Fruit fly (Drosophila melanogaster): ENCODE measurements around the gene emb.

The emb gene

DNA sequence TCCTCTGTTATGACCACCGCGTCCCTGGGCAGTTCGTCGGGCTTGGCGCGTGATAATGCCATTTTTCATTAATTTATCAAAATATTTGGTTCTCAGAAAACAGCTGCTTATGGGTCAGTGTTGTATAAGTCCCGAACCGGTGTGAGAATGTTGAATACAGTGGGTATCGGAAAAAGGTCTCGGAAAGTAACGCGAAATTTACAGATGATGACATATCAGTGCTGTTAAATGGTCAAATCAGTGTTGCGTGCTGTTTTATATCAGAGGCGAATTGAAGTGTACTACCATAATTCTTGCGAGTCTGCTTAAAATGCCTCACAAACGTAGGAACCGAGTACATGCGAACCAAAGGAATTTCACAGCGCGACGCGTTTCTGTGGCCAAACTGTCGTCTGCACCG, 20.7 kb upstream of the emb start, which contains the start of the genes CG13392 and Rcd4 (continued):
- TF ChIP-seq unpg (GFP tag; optimal IDR thresholded peaks at IDR 0.05): peak; percentile 49
- no peak for TF ChIP-seq ATbp (GFP tag; optimal IDR thresholded peaks at IDR 0.05)
- no peak for TF ChIP-seq Oli (tag; optimal IDR thresholded peaks at IDR 0.05)
- TF ChIP-seq CG31224 (GFP tag; IDR thresholded peaks at IDR 0.05): no peak; the same call in 1 of the 2 replicates
- peak; percentile 91 for TF ChIP-seq sob (GFP tag; IDR thresholded peaks at IDR 0.05)
- TF ChIP-seq CG9215 (GFP tag; IDR thresholded peaks at IDR 0.05): peak; percentile 44; the same call in 1 of the 2 replicates
- TF ChIP-seq CG11560 (tag; IDR thresholded peaks at IDR 0.05): no peak
- peak; percentile 71 for TF ChIP-seq shn (GFP tag; optimal IDR thresholded peaks at IDR 0.05)
- TF ChIP-seq CG18599 (GFP tag; optimal IDR thresholded peaks at IDR 0.05): peak; percentile 75
- TF ChIP-seq CG2202 (tag; optimal IDR thresholded peaks at IDR 0.05): peak; percentile 18
- no peak for TF ChIP-seq yki (optimal IDR thresholded peaks at IDR 0.05)
- TF ChIP-seq CG30020 (tag; optimal IDR thresholded peaks at IDR 0.05): peak; percentile 12
- TF ChIP-seq vnd (GFP tag; IDR thresholded peaks at IDR 0.05; ENCODE audit: partially characterized antibody): 0 out of 3 replicates have a peak, but pooled peaks have one; percentile 16
- TF ChIP-seq gsb-n (tag; optimal IDR thresholded peaks at IDR 0.05): peak; percentile 21
- TF ChIP-seq fd64A (GFP tag; optimal IDR thresholded peaks at IDR 0.05): no peak
- peak; percentile 47 to 65 for TF ChIP-seq chif (GFP tag; optimal IDR thresholded peaks at IDR 0.05)
- peak; percentile 56 for TF ChIP-seq HHEX (GFP tag; optimal IDR thresholded peaks at IDR 0.05)
- peak; percentile 75; the same call in 2 of the 3 replicates for TF ChIP-seq zfh1 (GFP tag; IDR thresholded peaks at IDR 0.05)
- TF ChIP-seq onecut (GFP tag; IDR thresholded peaks at IDR 0.05): peak; percentile 49; the same call in 1 of the 2 replicates
- TF ChIP-seq Hr51 (GFP tag; optimal IDR thresholded peaks at IDR 0.05): peak; percentile 20 to 76
- TF ChIP-seq cas (GFP tag; IDR thresholded peaks at IDR 0.05): no peak
- peak; percentile 29 for TF ChIP-seq D19B (GFP tag; optimal IDR thresholded peaks at IDR 0.05)
- no peak for TF ChIP-seq danr (GFP tag; IDR thresholded peaks at IDR 0.05)
- TF ChIP-seq PHDP (tag; optimal IDR thresholded peaks at IDR 0.05): peak; percentile 58
- TF ChIP-seq tll (GFP tag; optimal IDR thresholded peaks at IDR 0.05): no peak
- TF ChIP-seq NFAT (GFP tag; IDR thresholded peaks at IDR 0.05): peak; percentile 82
- TF ChIP-seq Abd-B (GFP tag; optimal IDR thresholded peaks at IDR 0.05): no peak
- no peak for TF ChIP-seq CG10274 (GFP tag; optimal IDR thresholded peaks at IDR 0.05)
- peak; percentile 90 for TF ChIP-seq CG15514 (GFP tag; optimal IDR thresholded peaks at IDR 0.05)
- peak; percentile 94 for TF ChIP-seq grau (tag; optimal IDR thresholded peaks at IDR 0.05)
- peak; percentile 28 for TF ChIP-seq CG18476 (GFP tag; optimal IDR thresholded peaks at IDR 0.05)
- peak; percentile 83 for TF ChIP-seq CG4707 (GFP tag; optimal IDR thresholded peaks at IDR 0.05)
- TF ChIP-seq MTF-1 (GFP tag; optimal IDR thresholded peaks at IDR 0.05; ENCODE audit: borderline replicate concordance): peak; percentile 13
- peak; percentile 32 for TF ChIP-seq Dek (tag; optimal IDR thresholded peaks at IDR 0.05)
- TF ChIP-seq CG4730 (GFP tag; IDR thresholded peaks at IDR 0.05): 0 out of 2 replicates have a peak, but pooled peaks have one; percentile 28
- no peak for TF ChIP-seq CG3838 (GFP tag; optimal IDR thresholded peaks at IDR 0.05)
- 0 out of 2 replicates have a peak, but pooled peaks have one; percentile 13 for TF ChIP-seq gsb (GFP tag; IDR thresholded peaks at IDR 0.05)
- TF ChIP-seq Blimp-1 (GFP tag; optimal IDR thresholded peaks at IDR 0.05): peak; percentile 27
- peak; percentile 36 for TF ChIP-seq CG18619 (GFP tag; optimal IDR thresholded peaks at IDR 0.05)
- no peak for TF ChIP-seq CG10654 (GFP tag; optimal IDR thresholded peaks at IDR 0.05)
- no peak for TF ChIP-seq stc (GFP tag; IDR thresholded peaks at IDR 0.05)
- no peak for TF ChIP-seq sima (GFP tag; optimal IDR thresholded peaks at IDR 0.05)
- peak; percentile 26 for TF ChIP-seq CG13424 (tag; optimal IDR thresholded peaks at IDR 0.05)
- no peak for TF ChIP-seq Hr39 (optimal IDR thresholded peaks at IDR 0.05)
- no peak for TF ChIP-seq CG6272 (GFP tag; IDR thresholded peaks at IDR 0.05)
- no peak for TF ChIP-seq aop (GFP tag; IDR thresholded peaks at IDR 0.05)
- TF ChIP-seq hbn (GFP tag; IDR thresholded peaks at IDR 0.05; ENCODE audit: partially characterized antibody): peak; percentile 53; the same call in 1 of the 2 replicates
- no peak for TF ChIP-seq CG3065 (GFP tag; optimal IDR thresholded peaks at IDR 0.05)
- 0 out of 2 replicates have a peak, but pooled peaks have one; percentile 16 for TF ChIP-seq CG1024 (GFP tag; IDR thresholded peaks at IDR 0.05)
- no peak for TF ChIP-seq CG43689 (GFP tag; IDR thresholded peaks at IDR 0.05)
